Worm (Caenorhabditis elegans) whole organism, young adult: ENCODE results near the gene F47G3.4.

Source experiments
- B0019.2 ChIP-seq: fragments of 200-800 bp; sonication (Bioruptor generic); conservative IDR thresholded peaks from 2 replicates; pipeline ENCODE4 v1.3.6; 2022; ENCODE audit warnings: missing genetic modification reagents, missing genetic modification characterization, missing compliant biosample characterization
- D2030.7 ChIP-seq: fragments of 200-800 bp; sonication (Bioruptor generic); IDR thresholded peaks from 2 replicates; pipeline ENCODE4 v1.3.6; 2022; ENCODE audit warnings: missing genetic modification reagents, missing genetic modification characterization, missing compliant biosample characterization
- F23B12.7 ChIP-seq: sonication (generic microtip); optimal IDR thresholded peaks from 2 replicates; lab custom pipeline; 2017; ENCODE audit warnings: missing genetic modification characterization, mild to moderate bottlenecking, missing compliant biosample characterization, antibody characterized with exemption, moderate library complexity; ENCODE audit not compliant: insufficient read depth
- F39B2.1 ChIP-seq: fragments of 200-800 bp; sonication (Bioruptor generic); IDR thresholded peaks from 2 replicates; pipeline ENCODE4 v1.3.6; 2022; ENCODE audit warnings: missing genetic modification reagents, missing genetic modification characterization, missing compliant biosample characterization
- F57A8.1 ChIP-seq: fragments of 200-800 bp; sonication (Bioruptor generic); optimal IDR thresholded peaks from 2 replicates; lab custom pipeline; 2018; ENCODE audit warnings: mild to moderate bottlenecking, missing genetic modification characterization, moderate library complexity, missing compliant biosample characterization
- F57C9.4 ChIP-seq: sonication (generic microtip); optimal IDR thresholded peaks from 2 replicates; lab custom pipeline; 2017; ENCODE audit warnings: mild to moderate bottlenecking, missing genetic modification characterization, missing compliant biosample characterization
- Y53F4B.3 ChIP-seq: fragments of 200-800 bp; sonication (Bioruptor generic); IDR thresholded peaks from 2 replicates; pipeline ENCODE4 v1.3.6; 2022; ENCODE audit warnings: missing genetic modification reagents, missing genetic modification characterization, missing compliant biosample characterization
- Y95B8A.8 ChIP-seq: fragments of 200-800 bp; sonication (Bioruptor generic); IDR thresholded peaks from 2 replicates; pipeline ENCODE4 v1.3.6; 2022; ENCODE audit warnings: missing genetic modification reagents, missing genetic modification characterization, missing compliant biosample characterization
- attf-3 ChIP-seq: fragments of 200-800 bp; sonication (Bioruptor generic); conservative IDR thresholded peaks from 2 replicates; pipeline ENCODE4 v1.3.6; 2022; ENCODE audit warnings: missing genetic modification reagents, missing genetic modification characterization, missing compliant biosample characterization
- bed-1 ChIP-seq: fragments of 200-800 bp; sonication (Bioruptor generic); IDR thresholded peaks from 2 replicates; pipeline ENCODE4 v1.3.6; 2022; ENCODE audit warnings: missing genetic modification reagents, missing genetic modification characterization, missing compliant biosample characterization
- ceh-27 ChIP-seq: fragments of 200-800 bp; sonication (Bioruptor generic); optimal IDR thresholded peaks from 2 replicates; lab custom pipeline; 2018; ENCODE audit warnings: mild to moderate bottlenecking, missing genetic modification characterization, moderate library complexity, missing compliant biosample characterization
- chd-7 ChIP-seq: sonication (generic microtip); optimal IDR thresholded peaks from 2 replicates; lab custom pipeline; 2016; ENCODE audit warnings: mild to moderate bottlenecking, missing genetic modification characterization, moderate library complexity, missing compliant biosample characterization
- dox-1 ChIP-seq: fragments of 200-800 bp; sonication (Bioruptor generic); IDR thresholded peaks from 2 replicates; pipeline ENCODE4 v1.3.6; 2022; ENCODE audit warnings: missing genetic modification reagents, missing genetic modification characterization, missing compliant biosample characterization
- efl-1 ChIP-seq: fragments of 150-350 bp; optimal IDR thresholded peaks from 2 replicates; lab custom pipeline; 2014; ENCODE audit warnings: missing biosample characterization, missing genetic modification reagents, missing genetic modification characterization
- fkh-3 ChIP-seq: sonication (generic microtip); optimal IDR thresholded peaks from 2 replicates; lab custom pipeline; 2016; ENCODE audit warnings: mild to moderate bottlenecking, missing genetic modification characterization, missing compliant biosample characterization
- him-1 ChIP-seq: sonication (generic microtip); optimal IDR thresholded peaks from 2 replicates; lab custom pipeline; 2016; ENCODE audit warnings: missing genotype, missing genetic modification reagents, missing genetic modification characterization, missing compliant biosample characterization
- hlh-12 ChIP-seq: sonication (generic microtip); optimal IDR thresholded peaks from 2 replicates; lab custom pipeline; 2016; ENCODE audit warnings: missing genetic modification characterization, missing compliant biosample characterization
- hmg-1.2 ChIP-seq: fragments of 200-800 bp; sonication (Bioruptor generic); IDR thresholded peaks from 2 replicates; pipeline ENCODE4 v1.3.6; 2022; ENCODE audit warnings: missing genetic modification reagents, missing genetic modification characterization, missing compliant biosample characterization
- hsf-1 ChIP-seq: fragments of 200-800 bp; sonication (Bioruptor generic); IDR thresholded peaks from 2 replicates; pipeline ENCODE4 v1.3.6; 2022; ENCODE audit warnings: missing genetic modification reagents, missing genetic modification characterization, missing compliant biosample characterization
- let-526 ChIP-seq: fragments of 200-800 bp; sonication (Bioruptor generic); IDR thresholded peaks from 2 replicates; pipeline ENCODE4 v1.3.6; 2022; ENCODE audit warnings: missing genetic modification reagents, missing genetic modification characterization, missing compliant biosample characterization
- lin-40 ChIP-seq: sonication (generic microtip); optimal IDR thresholded peaks from 2 replicates; lab custom pipeline; 2016; ENCODE audit warnings: missing genetic modification characterization, mild to moderate bottlenecking, missing compliant biosample characterization, missing genotype, missing genetic modification reagents
- madf-3 ChIP-seq: fragments of 200-800 bp; sonication (Bioruptor generic); IDR thresholded peaks from 2 replicates; pipeline ENCODE4 v1.3.6; 2022; ENCODE audit warnings: missing genetic modification reagents, missing genetic modification characterization, missing compliant biosample characterization
- madf-6 ChIP-seq: fragments of 200-800 bp; sonication (Bioruptor generic); IDR thresholded peaks from 2 replicates; pipeline ENCODE4 v1.3.6; 2022; ENCODE audit warnings: missing genetic modification reagents, missing genetic modification characterization, missing compliant biosample characterization
- madf-8 ChIP-seq: fragments of 200-800 bp; sonication (Bioruptor generic); conservative IDR thresholded peaks from 2 replicates; pipeline ENCODE4 v1.3.6; 2022; ENCODE audit warnings: missing genetic modification reagents, missing genetic modification characterization, missing compliant biosample characterization
- mel-28 ChIP-seq: sonication (generic microtip); optimal IDR thresholded peaks from 2 replicates; lab custom pipeline; 2016; ENCODE audit warnings: borderline replicate concordance, mild to moderate bottlenecking, missing genetic modification characterization, missing compliant biosample characterization
- nfya-2 ChIP-seq: fragments of 200-800 bp; sonication (Bioruptor generic); IDR thresholded peaks from 2 replicates; pipeline ENCODE4 v1.3.6; 2022; ENCODE audit warnings: missing genetic modification reagents, missing genetic modification characterization, missing compliant biosample characterization
- nhr-27 ChIP-seq: fragments of 200-800 bp; sonication (Bioruptor generic); optimal IDR thresholded peaks from 2 replicates; lab custom pipeline; 2018; ENCODE audit warnings: mild to moderate bottlenecking, missing genetic modification characterization, moderate library complexity, missing compliant biosample characterization
- nhr-80 ChIP-seq: sonication (generic microtip); optimal IDR thresholded peaks from 2 replicates; lab custom pipeline; 2016; ENCODE audit warnings: missing genetic modification characterization, missing compliant biosample characterization
- nhr-90 ChIP-seq: sonication (generic microtip); optimal IDR thresholded peaks from 2 replicates; lab custom pipeline; 2016; ENCODE audit warnings: missing genotype, mild to moderate bottlenecking, missing genetic modification characterization, missing compliant biosample characterization
- pbrm-1 ChIP-seq: fragments of 200-800 bp; sonication (Bioruptor generic); IDR thresholded peaks from 2 replicates; pipeline ENCODE4 v1.3.6; 2022; ENCODE audit warnings: missing genetic modification reagents, missing genetic modification characterization, missing compliant biosample characterization
- rcor-1 ChIP-seq: fragments of 200-800 bp; sonication (Bioruptor generic); IDR thresholded peaks from 2 replicates; pipeline ENCODE4 v1.3.6; 2022; ENCODE audit warnings: missing genetic modification reagents, missing genetic modification characterization, missing compliant biosample characterization
- sdz-38 ChIP-seq: sonication (generic microtip); optimal IDR thresholded peaks from 2 replicates; lab custom pipeline; 2016; ENCODE audit warnings: missing genotype, missing genetic modification characterization, missing compliant biosample characterization
- snpc-1.1 ChIP-seq: sonication (generic microtip); optimal IDR thresholded peaks from 2 replicates; lab custom pipeline; 2017; ENCODE audit warnings: missing genetic modification characterization, mild to moderate bottlenecking, missing compliant biosample characterization, antibody characterized with exemption, moderate library complexity, missing genotype, missing genetic modification reagents; ENCODE audit not compliant: insufficient read depth
- snpc-4 ChIP-seq, 5 experiments: fragments of 150-350 bp in 1 of 5; sonication (generic microtip) in 4 of 5; optimal IDR thresholded peaks; 2 replicates each; lab custom pipeline; 2014 to 2018; ENCODE audit warnings: missing genetic modification characterization in 5 of 5, missing biosample characterization in 3 of 5, antibody characterized with exemption in 2 of 5, mild to moderate bottlenecking in 2 of 5, missing compliant biosample characterization in 2 of 5, missing genotype in 2 of 5, moderate library complexity in 2 of 5, missing genetic modification reagents in 1 of 5
- sptf-2 ChIP-seq: fragments of 200-800 bp; sonication (Bioruptor generic); optimal IDR thresholded peaks from 2 replicates; lab custom pipeline; 2018; ENCODE audit warnings: mild to moderate bottlenecking, missing genetic modification characterization, missing compliant biosample characterization
- tlf-1 ChIP-seq: fragments of 200-800 bp; sonication (Bioruptor generic); optimal IDR thresholded peaks from 2 replicates; lab custom pipeline; 2018; ENCODE audit warnings: mild to moderate bottlenecking, missing genetic modification characterization, missing compliant biosample characterization
- unc-62 ChIP-seq: fragments of 150-350 bp; optimal IDR thresholded peaks from 2 replicates; lab custom pipeline; 2014; ENCODE audit warnings: missing biosample characterization, missing genetic modification reagents, missing genetic modification characterization

Gene F47G3.4

DNA sequence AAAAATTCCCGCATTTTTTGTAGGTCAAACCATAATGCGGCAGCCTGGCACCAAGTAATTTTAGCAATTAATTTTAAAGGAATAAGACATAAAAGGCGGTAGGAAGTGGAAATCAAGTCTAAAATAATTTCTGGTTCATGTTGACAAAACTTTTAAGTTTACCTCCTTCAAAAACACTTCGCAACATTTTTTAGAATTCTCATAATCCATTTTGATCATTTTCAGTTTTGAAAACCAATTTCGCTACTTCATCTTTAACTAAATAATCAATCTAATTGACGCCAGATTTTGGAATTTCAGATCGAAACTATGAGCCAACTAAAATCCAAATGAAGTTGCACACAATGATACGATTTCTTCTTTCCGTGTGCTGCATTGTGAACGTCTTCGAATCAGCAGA, 21.6 kb upstream of the F47G3.4 start, which contains the start of gene lgc-40:
TSS of gene lgc-40 (plus strand) at position 301 of the 400 bp plus-strand sequence.
- TF ChIP-seq chd-7 (tag; lab: Kevin White, UChicago) (no peak), bed-1 (GFP tag; lab: Robert Waterston, UW) (no peak), hmg-1.2 (GFP tag; lab: Robert Waterston, UW) (no peak), sptf-2 (GFP tag; lab: Kevin White, UChicago) (no peak), D2030.7 (GFP tag; lab: Robert Waterston, UW) (no peak), F23B12.7 (no peak), attf-3 (GFP tag; lab: Robert Waterston, UW) (no peak), unc-62 (no peak), ceh-27 (GFP tag; lab: Kevin White, UChicago) (no peak), mel-28 (tag; lab: Kevin White, UChicago) (no peak), F57C9.4 (tag; lab: Kevin White, UChicago) (no peak), Y53F4B.3 (GFP tag; lab: Robert Waterston, UW) (no peak), sdz-38 (tag; lab: Kevin White, UChicago) (no peak), dox-1 (GFP tag; lab: Robert Waterston, UW) (no peak), tlf-1 (GFP tag; lab: Kevin White, UChicago) (no peak), nhr-90 (no peak), nhr-80 (no peak), nhr-27 (tag; lab: Kevin White, UChicago) (no peak), B0019.2 (GFP tag; lab: Robert Waterston, UW) (no peak)

DNA sequence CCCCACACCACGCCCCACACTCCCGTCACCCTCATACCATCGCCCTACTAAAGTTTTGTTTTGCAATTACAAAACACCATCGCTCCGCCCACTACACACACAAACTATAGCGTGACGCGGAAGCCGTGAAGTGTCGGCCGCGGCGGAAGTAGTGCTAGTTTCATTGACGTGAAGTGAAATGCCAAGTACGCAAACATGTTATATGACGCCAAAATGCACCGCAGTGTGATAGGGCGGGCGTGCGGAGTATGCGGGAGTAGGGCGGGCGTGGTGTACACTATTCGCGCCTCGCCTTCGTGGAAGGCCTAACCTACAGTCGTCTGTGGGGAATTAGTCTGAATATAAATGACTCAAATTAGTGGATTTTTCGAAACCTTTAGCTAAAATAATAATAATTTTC, 18.5 kb upstream of the F47G3.4 start:
- peak; percentile 40 for TF ChIP-seq efl-1 (GFP tag; lab: Kevin White, UChicago)
- 0 out of 2 replicates have a peak, but pooled peaks have one; percentile 16 for TF ChIP-seq dox-1 (GFP tag; lab: Robert Waterston, UW)
- TF ChIP-seq sptf-2 (GFP tag; lab: Kevin White, UChicago) = peak; percentile 19
- no peak for TF ChIP-seq F57A8.1 (GFP tag; lab: Kevin White, UChicago)
- no peak for TF ChIP-seq hlh-12 (tag; lab: Kevin White, UChicago)
- TF ChIP-seq snpc-4 (GFP tag; optimal IDR thresholded peaks at IDR 0.05; lab: Kevin White, UChicago) = peak; percentile 68
- peak; percentile 28 to 93 (median 90) for TF ChIP-seq snpc-4 (tag; optimal IDR thresholded peaks at IDR 0.05; lab: Kevin White, UChicago)
- peak; percentile 65 for TF ChIP-seq hmg-1.2 (GFP tag; lab: Robert Waterston, UW)
- TF ChIP-seq rcor-1 (GFP tag; lab: Robert Waterston, UW) = peak; percentile 75; the same call in 1 of the 2 replicates
- no peak for TF ChIP-seq lin-40 (tag; lab: Kevin White, UChicago)
- peak; percentile 62 for TF ChIP-seq him-1 (tag; lab: Kevin White, UChicago)
- peak; percentile 80 for TF ChIP-seq snpc-1.1 (tag; lab: Kevin White, UChicago)
- 0 out of 2 replicates have a peak, but pooled peaks have one; percentile 29 for TF ChIP-seq hsf-1 (GFP tag; lab: Robert Waterston, UW)
- no peak for TF ChIP-seq F39B2.1 (GFP tag; lab: Robert Waterston, UW)
- peak; percentile 72 for TF ChIP-seq madf-6
- TF ChIP-seq fkh-3 (tag; lab: Kevin White, UChicago) = no peak
- peak; percentile 29; the same call in 1 of the 2 replicates for TF ChIP-seq madf-8
- TF ChIP-seq madf-3 (GFP tag; lab: Robert Waterston, UW) = 0 out of 2 replicates have a peak, but pooled peaks have one; percentile 19
- peak; percentile 76 for TF ChIP-seq pbrm-1 (GFP tag; lab: Robert Waterston, UW)
- TF ChIP-seq let-526 (GFP tag; lab: Robert Waterston, UW) = no peak
- no peak for TF ChIP-seq Y95B8A.8 (GFP tag; lab: Robert Waterston, UW)
- TF ChIP-seq nfya-2 (GFP tag; lab: Robert Waterston, UW) = no peak
